Worm (Caenorhabditis elegans) whole organism, L1 larva: ENCODE data around the gene irg-6.

Experiments
- aly-2 ChIP-seq: fragments of 150-350 bp; optimal IDR thresholded peaks from 2 replicates; lab custom pipeline; 2014; ENCODE audit warnings: missing biosample characterization, missing genetic modification characterization
- dpl-1 ChIP-seq, 3 experiments: fragments of 150-350 bp in 2 of 3; sonication (generic microtip) in 1 of 3; optimal IDR thresholded peaks; 2 replicates each; lab custom pipeline; 2014 to 2017; ENCODE audit warnings: missing biosample characterization in 3 of 3, missing genetic modification characterization in 3 of 3, missing genetic modification reagents in 3 of 3
- jun-1 ChIP-seq: fragments of 150-350 bp; optimal IDR thresholded peaks from 2 replicates; lab custom pipeline; 2014; ENCODE audit warnings: missing biosample characterization, missing genetic modification reagents, missing genetic modification characterization
- lsy-2 ChIP-seq, 2 experiments: fragments of 150-350 bp; optimal IDR thresholded peaks; 2 replicates each; lab custom pipeline; 2014; ENCODE audit warnings: missing biosample characterization in 2 of 2, missing genetic modification characterization in 2 of 2
- nhr-11 ChIP-seq: fragments of 150-350 bp; optimal IDR thresholded peaks from 2 replicates; lab custom pipeline; 2014; ENCODE audit warnings: missing biosample characterization, missing genetic modification characterization
- nhr-12 ChIP-seq: sonication (generic microtip); optimal IDR thresholded peaks from 2 replicates; lab custom pipeline; 2017; ENCODE audit warnings: missing biosample characterization, missing genetic modification characterization
- nhr-19 ChIP-seq: fragments of 200-800 bp; sonication (Bioruptor generic); conservative IDR thresholded peaks from 2 replicates; pipeline ENCODE4 v1.3.6; 2022; ENCODE audit warnings: missing genetic modification characterization, missing compliant biosample characterization
- snpc-4 ChIP-seq: fragments of 150-350 bp; optimal IDR thresholded peaks from 2 replicates; lab custom pipeline; 2014; ENCODE audit warnings: missing biosample characterization, missing genetic modification characterization
- snu-23 ChIP-seq: sonication (generic microtip); optimal IDR thresholded peaks from 2 replicates; lab custom pipeline; 2016; ENCODE audit warnings: missing genetic modification characterization, missing compliant biosample characterization

DNA sequence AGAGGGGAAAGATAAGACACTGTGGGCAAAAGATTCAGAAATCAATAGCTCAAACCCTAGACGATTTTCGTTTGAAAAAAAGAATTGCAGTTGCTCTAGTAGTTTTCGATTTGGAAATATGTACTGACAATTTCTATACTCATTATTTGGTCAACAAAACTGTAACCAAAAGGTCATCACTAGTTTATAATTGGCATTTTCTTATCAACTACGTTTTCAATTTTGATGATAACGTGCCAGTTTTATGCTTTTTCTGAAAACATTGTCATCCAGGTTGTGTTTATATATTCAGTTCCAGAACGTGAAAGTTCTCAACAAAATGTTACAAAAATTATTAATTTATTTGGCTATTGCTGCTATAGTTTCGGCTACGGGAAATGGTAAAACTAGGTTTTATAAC lies 47.8 kb upstream of the irg-6 start, which contains the start of gene F55G11.8:
- TF ChIP-seq lsy-2 (tag; optimal IDR thresholded peaks at IDR 0.05; lab: Kevin White, UChicago): no peak
- no peak for TF ChIP-seq nhr-11 (tag; lab: Kevin White, UChicago)
- no peak for TF ChIP-seq jun-1
- no peak for TF ChIP-seq nhr-12
- TF ChIP-seq dpl-1 (GFP tag; optimal IDR thresholded peaks at IDR 0.05; lab: Kevin White, UChicago): no peak
- no peak for TF ChIP-seq nhr-19 (GFP tag; lab: Robert Waterston, UW)
- no peak for TF ChIP-seq snu-23 (GFP tag; lab: Kevin White, UChicago)
- TF ChIP-seq snpc-4: no peak
- TF ChIP-seq aly-2 (tag; lab: Kevin White, UChicago): no peak
